Fruit fly (Drosophila melanogaster): ENCODE measurements around the gene CG43082.

The CG43082 gene

dm6 chr3L:15619626-15620247 is 41.9 kb upstream of the CG43082 start, which contains the start of gene Phs (continued):
- TF ChIP-seq run (tag; optimal IDR thresholded peaks at IDR 0.05) (no peak), Mrtf (GFP tag; IDR thresholded peaks at IDR 0.05) (peak; percentile 69), CG8290 (GFP tag; optimal IDR thresholded peaks at IDR 0.05) (peak; percentile 77), CG8290 (tag; optimal IDR thresholded peaks at IDR 0.05) (peak; percentile 68 to 94), al (GFP tag; IDR thresholded peaks at IDR 0.05) (peak; percentile 62), tna (GFP tag; IDR thresholded peaks at IDR 0.05; ENCODE audit: partially characterized antibody) (no peak), bab2 (GFP tag; optimal IDR thresholded peaks at IDR 0.05) (peak; percentile 83), slbo (GFP tag; IDR thresholded peaks at IDR 0.05) (peak; percentile 94), toy (GFP tag; IDR thresholded peaks at IDR 0.05) (no peak; the same call in 1 of the 2 replicates), slp2 (GFP tag; optimal IDR thresholded peaks at IDR 0.05) (peak; percentile 74), disco-r (GFP tag; optimal IDR thresholded peaks at IDR 0.05) (peak; percentile 74), Camta (GFP tag; optimal IDR thresholded peaks at IDR 0.05) (peak; percentile 78), CG11504 (tag; optimal IDR thresholded peaks at IDR 0.05) (peak; percentile 60), CG7372 (GFP tag; IDR thresholded peaks at IDR 0.05) (peak; percentile 82), H2.0 (GFP tag; IDR thresholded peaks at IDR 0.05) (peak; percentile 79), croc (GFP tag; conservative IDR thresholded peaks at IDR 0.05) (peak; percentile 54), shn (GFP tag; optimal IDR thresholded peaks at IDR 0.05) (peak; percentile 93), Nf-YC (tag; optimal IDR thresholded peaks at IDR 0.05) (peak; percentile 46), CG42726 (GFP tag; IDR thresholded peaks at IDR 0.05; ENCODE audit: partially characterized antibody) (no peak), CG13624 (GFP tag; optimal IDR thresholded peaks at IDR 0.05) (peak; percentile 94), Ptx1 (GFP tag; IDR thresholded peaks at IDR 0.05) (peak; percentile 70), CG14667 (GFP tag; IDR thresholded peaks at IDR 0.05) (0 out of 2 replicates have a peak, but pooled peaks have one; percentile 51), sens (GFP tag) (peak; percentile 93), Ets97D (GFP tag; optimal IDR thresholded peaks at IDR 0.05) (peak; percentile 89), CG10959 (GFP tag; IDR thresholded peaks at IDR 0.05) (peak; percentile 55; the same call in 1 of the 2 replicates), CG7271 (tag; optimal IDR thresholded peaks at IDR 0.05) (peak; percentile 49), Awh (GFP tag; IDR thresholded peaks at IDR 0.05) (peak; percentile 62; the same call in 1 of the 2 replicates), org-1 (GFP tag; optimal IDR thresholded peaks at IDR 0.05) (peak; percentile 70), CG1832 (GFP tag; optimal IDR thresholded peaks at IDR 0.05) (no peak), CG17802 (tag; optimal IDR thresholded peaks at IDR 0.05) (peak; percentile 74), maf-S (GFP tag; optimal IDR thresholded peaks at IDR 0.05) (peak; percentile 87), gem (tag; optimal IDR thresholded peaks at IDR 0.05) (peak; percentile 29), CG18619 (GFP tag; optimal IDR thresholded peaks at IDR 0.05) (peak; percentile 76), lov (optimal IDR thresholded peaks at IDR 0.05) (no peak), lov (GFP tag; IDR thresholded peaks at IDR 0.05) (peak; percentile 78; the same call in 1 of the 3 replicates), Oaz (GFP tag; IDR thresholded peaks at IDR 0.05) (no peak), salm (tag; optimal IDR thresholded peaks at IDR 0.05) (no peak), slou (GFP tag; optimal IDR thresholded peaks at IDR 0.05) (peak; percentile 59), Chrac-16 (GFP tag; optimal IDR thresholded peaks at IDR 0.05) (peak; percentile 84), unpg (GFP tag; optimal IDR thresholded peaks at IDR 0.05) (peak; percentile 43), sim (GFP tag; IDR thresholded peaks at IDR 0.05) (no peak), CG10654 (GFP tag; optimal IDR thresholded peaks at IDR 0.05) (peak; percentile 82), Opbp (GFP tag; IDR thresholded peaks at IDR 0.05; ENCODE audit: partially characterized antibody) (peak; percentile 72; the same call in 2 of the 3 replicates), cad (GFP tag; optimal IDR thresholded peaks at IDR 0.05) (no peak), ranshi (GFP tag; IDR thresholded peaks at IDR 0.05) (peak; percentile 82), Trl (optimal IDR thresholded peaks at IDR 0.05) (peak; percentile 90 to 92), Trl (GFP tag; optimal IDR thresholded peaks at IDR 0.05) (peak; percentile 92), odd (GFP tag; optimal IDR thresholded peaks at IDR 0.05) (no peak), ATbp (GFP tag; optimal IDR thresholded peaks at IDR 0.05) (peak; percentile 67), Dp (GFP tag; optimal IDR thresholded peaks at IDR 0.05) (peak; percentile 98), CG13296 (GFP tag; optimal IDR thresholded peaks at IDR 0.05) (peak; percentile 53), ac (GFP tag; optimal IDR thresholded peaks at IDR 0.05) (peak; percentile 36)
